Fruit fly (Drosophila melanogaster) whole organism: Measurements from ENCODE around the gene CG13102.

ENCODE experiments used
- CG8478 ChIP-seq: fragments of >200 bp; optimal IDR thresholded peaks from 2 replicates; lab custom pipeline; 2018; ENCODE audit warnings: inconsistent platforms
- EcR ChIP-seq, 2 experiments: fragments of >200 bp; optimal IDR thresholded peaks; 2 replicates each; lab custom pipeline; 2017; ENCODE audit warnings: missing biosample characterization in 2 of 2, missing genetic modification characterization in 2 of 2, missing genetic modification reagents in 2 of 2
- usp ChIP-seq: fragments of >200 bp; optimal IDR thresholded peaks from 2 replicates; lab custom pipeline; 2017; ENCODE audit warnings: missing biosample characterization, missing genetic modification characterization, mixed read lengths

DNA sequence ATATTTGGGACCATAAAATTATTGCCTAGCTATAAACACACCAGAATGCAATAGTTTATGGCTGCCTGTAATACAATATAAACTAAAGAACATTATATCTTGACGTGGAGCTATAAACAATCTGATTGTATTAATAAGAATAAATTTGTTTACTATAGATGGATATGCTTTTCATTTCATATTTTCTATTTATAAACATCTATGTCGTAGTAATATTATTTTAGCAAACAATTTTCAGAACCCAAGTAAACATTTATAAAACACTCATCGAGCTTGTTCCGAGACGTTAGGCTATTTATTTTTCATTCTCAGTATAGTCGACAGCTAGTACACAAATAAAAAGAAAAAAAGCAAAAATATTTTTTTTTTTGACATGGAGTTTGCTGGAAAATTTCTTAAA lies 31.6 kb upstream of the CG13102 start, which contains the start of gene CG18662:
- TF ChIP-seq CG8478 (lab: Kevin White, UChicago), result no peak
- no peak for TF ChIP-seq EcR (GFP tag; optimal IDR thresholded peaks at IDR 0.05; lab: Kevin White, UChicago)
- TF ChIP-seq usp (GFP tag; lab: Kevin White, UChicago), result no peak
